Worm (Caenorhabditis elegans): ENCODE measurements around the gene D1005.6.

DNA sequence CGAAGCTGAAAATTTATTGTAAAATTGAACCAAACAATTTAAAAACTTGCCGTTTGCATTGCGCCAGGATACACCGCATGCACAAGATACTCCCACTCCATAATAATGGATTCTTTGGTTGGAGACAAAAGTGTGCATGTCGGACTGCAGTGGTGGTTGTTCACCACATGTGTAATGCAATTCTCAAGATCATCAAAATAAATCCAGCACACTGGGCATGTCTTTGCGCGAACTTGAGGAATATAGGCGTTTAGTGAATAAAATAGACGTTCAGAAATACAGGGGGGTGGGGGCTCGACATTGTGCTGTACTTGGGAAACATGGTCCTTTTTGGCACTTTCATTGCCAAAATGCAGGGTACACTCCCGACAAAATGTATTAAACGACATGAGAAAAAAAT, 38.2 kb downstream of the D1005.6 start, which contains the start of gene F19G12.11:
- TF ChIP-seq lin-39 (tag; optimal IDR thresholded peaks at IDR 0.05) (no peak), skn-1 (tag; optimal IDR thresholded peaks at IDR 0.05) (no peak), unc-62 (GFP tag; optimal IDR thresholded peaks at IDR 0.05) (no peak), eor-1 (tag; optimal IDR thresholded peaks at IDR 0.05) (no peak)
